Fruit fly (Drosophila melanogaster): ENCODE measurements around the gene Klp3A.

Klp3A gene

DNA sequence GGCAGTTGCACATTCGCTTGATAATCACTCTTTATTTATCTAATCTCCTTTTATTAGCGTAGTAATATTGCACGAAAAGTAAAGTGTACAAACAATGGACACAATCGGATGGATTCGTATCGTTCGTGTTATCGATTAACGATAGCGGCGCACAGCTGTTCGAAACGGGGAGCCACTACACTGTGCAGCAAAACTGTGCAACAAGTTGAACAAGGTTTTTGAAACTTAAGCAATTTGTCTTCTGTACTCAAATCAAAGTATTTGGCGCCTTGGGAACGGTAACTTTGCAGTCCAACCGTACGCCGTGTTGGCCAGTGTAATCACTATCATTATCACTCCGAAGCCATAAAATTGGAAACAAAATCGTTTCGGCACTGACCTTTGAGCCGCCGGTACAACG lies 15.8 kb upstream of the Klp3A start, which contains the start of the genes Tsp3A and Seipin (continued):
- peak; percentile 83 for TF ChIP-seq PHDP (tag; optimal IDR thresholded peaks at IDR 0.05)
- no peak for TF ChIP-seq CG15011 (GFP tag; optimal IDR thresholded peaks at IDR 0.05)
- no peak for TF ChIP-seq odd (GFP tag; optimal IDR thresholded peaks at IDR 0.05)
- no peak for TF ChIP-seq corto (GFP tag; optimal IDR thresholded peaks at IDR 0.05)
- peak; percentile 80 for TF ChIP-seq pb (GFP tag; optimal IDR thresholded peaks at IDR 0.05)
- peak; percentile 74 for TF ChIP-seq shn (GFP tag; optimal IDR thresholded peaks at IDR 0.05)
- peak; percentile 80 for TF ChIP-seq CG7556 (GFP tag; optimal IDR thresholded peaks at IDR 0.05)
- TF ChIP-seq HmgD (GFP tag; optimal IDR thresholded peaks at IDR 0.05), result peak; percentile 37
- TF ChIP-seq gsb-n (tag; optimal IDR thresholded peaks at IDR 0.05), result no peak
- peak; percentile 66 for TF ChIP-seq CG16863 (GFP tag; optimal IDR thresholded peaks at IDR 0.05)
- TF ChIP-seq slou (GFP tag; optimal IDR thresholded peaks at IDR 0.05), result no peak
- peak; percentile 84 for TF ChIP-seq NfI (GFP tag; optimal IDR thresholded peaks at IDR 0.05)
- peak; percentile 38; the same call in 1 of the 2 replicates for TF ChIP-seq dan (GFP tag; IDR thresholded peaks at IDR 0.05)
- peak; percentile 86 for TF ChIP-seq CG6854 (GFP tag; optimal IDR thresholded peaks at IDR 0.05)
- peak; percentile 51 for TF ChIP-seq MESR4 (GFP tag; optimal IDR thresholded peaks at IDR 0.05)
- TF ChIP-seq maf-S (GFP tag; optimal IDR thresholded peaks at IDR 0.05), result peak; percentile 69
- no peak for TF ChIP-seq Dfd (GFP tag; optimal IDR thresholded peaks at IDR 0.05)
- peak; percentile 4 for TF ChIP-seq psq (GFP tag; optimal IDR thresholded peaks at IDR 0.05)
- TF ChIP-seq Sin3A (optimal IDR thresholded peaks at IDR 0.05), result no peak
- peak; percentile 79 for TF ChIP-seq crc (GFP tag; optimal IDR thresholded peaks at IDR 0.05)
- no peak for TF ChIP-seq CG7271 (tag; optimal IDR thresholded peaks at IDR 0.05)
- TF ChIP-seq CG7963 (GFP tag; IDR thresholded peaks at IDR 0.05; ENCODE audit: partially characterized antibody), result peak; percentile 43; the same call in 2 of the 3 replicates
- TF ChIP-seq CG8924 (tag; optimal IDR thresholded peaks at IDR 0.05), result peak; percentile 81
- peak; percentile 85 for TF ChIP-seq her (GFP tag; optimal IDR thresholded peaks at IDR 0.05)
- peak; percentile 0 for TF ChIP-seq CG2202 (tag; optimal IDR thresholded peaks at IDR 0.05)
- peak; percentile 52 for TF ChIP-seq CG9437 (GFP tag; optimal IDR thresholded peaks at IDR 0.05)
- TF ChIP-seq bcd (GFP tag; optimal IDR thresholded peaks at IDR 0.05), result peak; percentile 87
- TF ChIP-seq Pdp1 (GFP tag; optimal IDR thresholded peaks at IDR 0.05), result peak; percentile 75 to 84
- TF ChIP-seq CG12071 (GFP tag; optimal IDR thresholded peaks at IDR 0.05), result peak; percentile 91
- TF ChIP-seq CG7357 (GFP tag; IDR thresholded peaks at IDR 0.05), result peak; percentile 73
- peak; percentile 93 for TF ChIP-seq stc (GFP tag; IDR thresholded peaks at IDR 0.05)
- TF ChIP-seq Jarid2 (GFP tag; optimal IDR thresholded peaks at IDR 0.05), result no peak
- no peak for TF ChIP-seq CG15601 (tag; optimal IDR thresholded peaks at IDR 0.05)
- peak; percentile 47 for TF ChIP-seq BEAF-32 (GFP tag; optimal IDR thresholded peaks at IDR 0.05)
- TF ChIP-seq CG10366 (GFP tag; IDR thresholded peaks at IDR 0.05), result peak; percentile 86
- peak; percentile 48 for TF ChIP-seq pzg (GFP tag; optimal IDR thresholded peaks at IDR 0.05)
- TF ChIP-seq insv (GFP tag; optimal IDR thresholded peaks at IDR 0.05), result no peak
- TF ChIP-seq CG7839 (tag; optimal IDR thresholded peaks at IDR 0.05), result no peak
- peak; percentile 82 for TF ChIP-seq ap (GFP tag; IDR thresholded peaks at IDR 0.05)
- peak; percentile 59 for TF ChIP-seq Sry-δ (GFP tag; optimal IDR thresholded peaks at IDR 0.05)
- TF ChIP-seq CG2199 (GFP tag; IDR thresholded peaks at IDR 0.05), result 0 out of 3 replicates have a peak, but pooled peaks have one; percentile 52
- peak; percentile 75 for TF ChIP-seq so (GFP tag; IDR thresholded peaks at IDR 0.05)
- peak; percentile 58 for TF ChIP-seq gcm2 (GFP tag; optimal IDR thresholded peaks at IDR 0.05)
- TF ChIP-seq eve (GFP tag; optimal IDR thresholded peaks at IDR 0.05), result no peak
- peak; percentile 29; the same call in 1 of the 2 replicates for TF ChIP-seq amos (GFP tag; IDR thresholded peaks at IDR 0.05; ENCODE audit: partially characterized antibody)
- no peak for TF ChIP-seq oc (tag; optimal IDR thresholded peaks at IDR 0.05)
- TF ChIP-seq Mrtf (GFP tag; IDR thresholded peaks at IDR 0.05), result peak; percentile 87
- peak; percentile 71 for TF ChIP-seq Six4 (GFP tag; optimal IDR thresholded peaks at IDR 0.05)
- TF ChIP-seq br (optimal IDR thresholded peaks at IDR 0.05), result no peak
- TF ChIP-seq CG17568 (GFP tag; optimal IDR thresholded peaks at IDR 0.05), result no peak
- peak; percentile 87 for TF ChIP-seq CG7372 (GFP tag; IDR thresholded peaks at IDR 0.05)
- TF ChIP-seq CG12236 (GFP tag; optimal IDR thresholded peaks at IDR 0.05), result peak; percentile 12

Measured in whole organism, embryonic.